Worm (Caenorhabditis elegans): Measurements from ENCODE around the gene scl-1.

DNA sequence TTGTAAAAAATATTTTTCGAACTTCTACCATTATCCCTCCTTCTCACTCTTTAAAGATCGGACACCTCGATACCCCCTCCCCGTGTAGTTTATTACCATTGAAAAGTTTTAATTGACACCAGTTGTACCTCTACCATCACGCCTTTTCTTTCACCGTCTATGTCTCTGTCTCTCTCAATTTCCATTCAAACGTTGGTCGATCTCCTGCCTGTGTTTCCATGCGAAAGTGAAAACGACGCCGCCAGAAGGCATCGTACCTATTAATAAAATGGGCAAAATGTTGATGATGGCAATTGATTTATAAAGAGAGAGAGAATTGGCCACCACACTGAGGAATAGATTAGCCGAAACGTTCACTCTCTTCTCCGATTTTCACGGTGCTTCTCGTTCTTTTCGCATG, 42.9 kb upstream of the scl-1 start:
- TF ChIP-seq ztf-29 (GFP tag; IDR thresholded peaks at IDR 0.05) (no peak), tab-1 (GFP tag; IDR thresholded peaks at IDR 0.05) (no peak), flt-1 (GFP tag; IDR thresholded peaks at IDR 0.05) (no peak), cog-1 (tag; optimal IDR thresholded peaks at IDR 0.05) (no peak), T22C8.4 (GFP tag; IDR thresholded peaks at IDR 0.05) (no peak), ref-1 (GFP tag; conservative IDR thresholded peaks at IDR 0.05) (no peak), ztf-23 (GFP tag; IDR thresholded peaks at IDR 0.05) (no peak), med-1 (GFP tag; optimal IDR thresholded peaks at IDR 0.05; ENCODE audit: insufficient read depth) (no peak)

All from whole organism, midembryonic.